Fruit fly (Drosophila melanogaster) whole organism, embryonic: ENCODE measurements around the gene Ptth.
A peak's percentile ranks its signal among the peaks of the same experiment; 100 is the strongest.

Experiments used
- Awh ChIP-seq: fragments of 200-800 bp; sonication (Bioruptor generic); IDR thresholded peaks from 2 replicates; pipeline ENCODE4, ENCODE4 v1.3.6; 2022; ENCODE audit warnings: missing biosample characterization, missing genetic modification characterization
- CG10959 ChIP-seq: fragments of 200-800 bp; sonication (Bioruptor generic); IDR thresholded peaks from 2 replicates; pipeline ENCODE4 v1.3.6; 2022; ENCODE audit warnings: missing biosample characterization, missing genetic modification characterization
- CG12071 ChIP-seq: fragments of 200-800 bp; sonication (Bioruptor generic); optimal IDR thresholded peaks from 3 replicates; lab custom pipeline; 2018; ENCODE audit warnings: missing biosample characterization, mild to moderate bottlenecking, missing genetic modification characterization
- CG12299 ChIP-seq: fragments of 200-800 bp; sonication (Bioruptor generic); optimal IDR thresholded peaks from 2 replicates; lab custom pipeline; 2018; ENCODE audit warnings: missing biosample characterization, mild to moderate bottlenecking, missing genetic modification characterization
- CG13775 ChIP-seq: fragments of 200-800 bp; sonication (Bioruptor generic); optimal IDR thresholded peaks from 3 replicates; lab custom pipeline; 2017; ENCODE audit warnings: missing biosample characterization, mild to moderate bottlenecking, missing genetic modification characterization
- CG1647 ChIP-seq: fragments of 200-800 bp; sonication (Bioruptor generic); optimal IDR thresholded peaks from 3 replicates; lab custom pipeline; 2016; ENCODE audit warnings: missing biosample characterization, missing genetic modification characterization
- CG16779 ChIP-seq: fragments of 200-800 bp; sonication (Bioruptor generic); IDR thresholded peaks from 2 replicates; pipeline ENCODE4 v1.3.6; 2022; ENCODE audit warnings: missing biosample characterization, missing genetic modification characterization
- CG17385 ChIP-seq: fragments of 200-800 bp; sonication (Bioruptor generic); optimal IDR thresholded peaks from 3 replicates; lab custom pipeline; 2018; ENCODE audit warnings: missing biosample characterization, mild to moderate bottlenecking, missing genetic modification characterization
- CG17912 ChIP-seq: fragments of 200-800 bp; sonication (Bioruptor generic); optimal IDR thresholded peaks from 2 replicates; lab custom pipeline; 2018; ENCODE audit warnings: missing biosample characterization, mild to moderate bottlenecking, missing genetic modification characterization
- CG1832 ChIP-seq: fragments of 200-800 bp; sonication (Bioruptor generic); optimal IDR thresholded peaks from 2 replicates; lab custom pipeline; 2017; ENCODE audit warnings: missing biosample characterization, mild to moderate bottlenecking, missing genetic modification characterization, inconsistent platforms
- CG2202 ChIP-seq: fragments of 200-800 bp; sonication (Bioruptor generic); optimal IDR thresholded peaks from 2 replicates; lab custom pipeline; 2018; ENCODE audit warnings: missing biosample characterization, mild to moderate bottlenecking, missing genetic modification characterization
- CG34376 ChIP-seq: fragments of 200-800 bp; sonication (Bioruptor generic); optimal IDR thresholded peaks from 2 replicates; lab custom pipeline; 2018; ENCODE audit warnings: missing biosample characterization, mild to moderate bottlenecking, missing genetic modification characterization
- CG3847 ChIP-seq: fragments of 200-800 bp; sonication (Bioruptor generic); IDR thresholded peaks from 2 replicates; pipeline ENCODE4 v1.3.6; 2022; ENCODE audit warnings: missing biosample characterization, missing genetic modification characterization
- CG6813 ChIP-seq: fragments of 200-800 bp; sonication (Bioruptor generic); optimal IDR thresholded peaks from 2 replicates; lab custom pipeline; 2017; ENCODE audit warnings: missing biosample characterization, missing genetic modification characterization, mild to moderate bottlenecking, moderate library complexity, missing genetic modification reagents
- CG7357 ChIP-seq: fragments of 200-800 bp; sonication (Bioruptor generic); IDR thresholded peaks from 3 replicates; pipeline ENCODE4 v1.3.6; 2022; ENCODE audit warnings: missing biosample characterization, missing genetic modification characterization
- CG7556 ChIP-seq: fragments of 200-800 bp; sonication (Bioruptor generic); optimal IDR thresholded peaks from 2 replicates; lab custom pipeline; 2017; ENCODE audit warnings: missing biosample characterization, mild to moderate bottlenecking, missing genetic modification characterization
- CG8765 ChIP-seq: fragments of 200-800 bp; sonication (Bioruptor generic); IDR thresholded peaks from 2 replicates; pipeline ENCODE4 v1.3.6; 2022; ENCODE audit warnings: missing biosample characterization, missing genetic modification characterization
- CG8924 ChIP-seq: fragments of 200-800 bp; optimal IDR thresholded peaks from 3 replicates; lab custom pipeline; 2019; ENCODE audit warnings: missing biosample characterization, mild to moderate bottlenecking, missing genetic modification characterization, moderate library complexity
- CG8944 ChIP-seq: fragments of 200-800 bp; sonication (Bioruptor generic); optimal IDR thresholded peaks from 3 replicates; lab custom pipeline; 2016; ENCODE audit warnings: missing biosample characterization, missing genetic modification characterization
- CG9932 ChIP-seq: fragments of 200-800 bp; sonication (Bioruptor generic); IDR thresholded peaks from 2 replicates; pipeline ENCODE4 v1.3.6; 2022; ENCODE audit warnings: missing biosample characterization, missing genetic modification characterization
- Ets65A ChIP-seq: fragments of 200-800 bp; sonication (Bioruptor generic); peaks from one replicate; lab custom pipeline; 2016; ENCODE audit warnings: missing biosample characterization, missing genetic modification characterization
- Ets97D ChIP-seq: fragments of 200-800 bp; sonication (Bioruptor generic); optimal IDR thresholded peaks from 3 replicates; lab custom pipeline; 2016; ENCODE audit warnings: missing biosample characterization, missing genetic modification characterization
- Fer1 ChIP-seq: fragments of 200-800 bp; sonication (Bioruptor generic); optimal IDR thresholded peaks from 2 replicates; lab custom pipeline; 2017; ENCODE audit warnings: missing biosample characterization, mild to moderate bottlenecking, missing genetic modification characterization
- H15 ChIP-seq: fragments of 200-800 bp; sonication (Bioruptor generic); IDR thresholded peaks from 3 replicates; pipeline ENCODE4 v1.3.6; 2022; ENCODE audit warnings: missing biosample characterization, missing genetic modification characterization
- HLH3B ChIP-seq: fragments of 200-800 bp; sonication (Bioruptor generic); IDR thresholded peaks from 2 replicates; pipeline ENCODE4 v1.3.6; 2022; ENCODE audit warnings: missing biosample characterization, missing genetic modification characterization
- HLHmδ ChIP-seq: fragments of 200-800 bp; sonication (Bioruptor generic); optimal IDR thresholded peaks from 2 replicates; lab custom pipeline; 2018; ENCODE audit warnings: missing biosample characterization, mild to moderate bottlenecking, missing genetic modification characterization, moderate library complexity
- Hr78 ChIP-seq, 2 experiments: fragments of 200-800 bp in 1 of 2; fragments of >200 bp in 1 of 2; sonication (Bioruptor generic) in 1 of 2; optimal IDR thresholded peaks; 2 replicates each; lab custom pipeline; 2017 to 2019; ENCODE audit warnings: missing biosample characterization in 2 of 2, missing genetic modification characterization in 2 of 2, mild to moderate bottlenecking in 1 of 2, moderate library complexity in 1 of 2
- Lhr ChIP-seq: fragments of 200-800 bp; sonication (Bioruptor generic); optimal IDR thresholded peaks from 3 replicates; lab custom pipeline; 2017; ENCODE audit warnings: mild to moderate bottlenecking, missing biosample characterization, missing genetic modification reagents, missing genetic modification characterization
- Neu2 ChIP-seq: fragments of 200-800 bp; sonication (Bioruptor generic); optimal IDR thresholded peaks from 3 replicates; lab custom pipeline; 2016; ENCODE audit warnings: missing biosample characterization, missing genetic modification characterization, borderline replicate concordance
- NfI ChIP-seq: fragments of 200-800 bp; sonication (Bioruptor generic); optimal IDR thresholded peaks from 3 replicates; lab custom pipeline; 2018; ENCODE audit warnings: missing biosample characterization, mild to moderate bottlenecking, missing genetic modification characterization, moderate library complexity
- Optix ChIP-seq: fragments of 200-800 bp; sonication (Bioruptor generic); IDR thresholded peaks from 3 replicates; pipeline ENCODE4 v1.3.6; 2022; ENCODE audit warnings: missing biosample characterization, missing genetic modification characterization
- Usf ChIP-seq: fragments of 200-800 bp; sonication (Bioruptor generic); optimal IDR thresholded peaks from 2 replicates; lab custom pipeline; 2017; ENCODE audit warnings: missing genotype, missing biosample characterization, missing genetic modification characterization
- Xrp1 ChIP-seq: fragments of 200-800 bp; sonication (Bioruptor generic); IDR thresholded peaks from 2 replicates; pipeline ENCODE4 v1.3.6; 2022; ENCODE audit warnings: missing biosample characterization, missing genetic modification characterization
- amos ChIP-seq: fragments of 200-800 bp; sonication (Bioruptor generic); IDR thresholded peaks from 2 replicates; pipeline ENCODE4 v1.3.6; 2022; ENCODE audit warnings: missing biosample characterization, missing genetic modification characterization; ENCODE audit not compliant: partially characterized antibody
- aop ChIP-seq: fragments of 200-800 bp; sonication (Bioruptor generic); IDR thresholded peaks from 2 replicates; pipeline ENCODE4 v1.3.6; 2022; ENCODE audit warnings: missing biosample characterization, missing genetic modification characterization
- bigmax ChIP-seq: fragments of 200-800 bp; sonication (Bioruptor generic); optimal IDR thresholded peaks from 2 replicates; lab custom pipeline; 2018; ENCODE audit warnings: missing biosample characterization, mild to moderate bottlenecking, missing genetic modification characterization
- cad ChIP-seq: fragments of >200 bp; optimal IDR thresholded peaks from 2 replicates; lab custom pipeline; 2017; ENCODE audit warnings: missing biosample characterization, missing genetic modification characterization
- chinmo ChIP-seq: fragments of 200-800 bp; sonication (Bioruptor generic); IDR thresholded peaks from 4 replicates; pipeline ENCODE4 v1.3.6; 2022; ENCODE audit warnings: missing biosample characterization, missing genetic modification characterization; ENCODE audit not compliant: partially characterized antibody
- crc ChIP-seq: fragments of 200-800 bp; sonication (Bioruptor generic); optimal IDR thresholded peaks from 2 replicates; lab custom pipeline; 2016; ENCODE audit warnings: missing biosample characterization, missing genetic modification characterization
- fd96Cb ChIP-seq: fragments of 200-800 bp; sonication (Bioruptor generic); optimal IDR thresholded peaks from 2 replicates; lab custom pipeline; 2018; ENCODE audit warnings: missing biosample characterization, mild to moderate bottlenecking, missing genetic modification characterization, moderate library complexity
- grau ChIP-seq: fragments of 200-800 bp; optimal IDR thresholded peaks from 3 replicates; lab custom pipeline; 2019; ENCODE audit warnings: missing biosample characterization, mild to moderate bottlenecking, missing genetic modification characterization, moderate library complexity
- gsb ChIP-seq: fragments of 200-800 bp; sonication (Bioruptor generic); IDR thresholded peaks from 2 replicates; pipeline ENCODE4 v1.3.6; 2022; ENCODE audit warnings: missing biosample characterization, missing genetic modification characterization
- ind ChIP-seq: fragments of 200-800 bp; sonication (Bioruptor generic); optimal IDR thresholded peaks from 3 replicates; lab custom pipeline; 2016; ENCODE audit warnings: missing biosample characterization, missing genetic modification characterization
- prd ChIP-seq, 3 experiments: fragments of >200 bp in 2 of 3; fragments of 200-800 bp in 1 of 3; sonication (Bioruptor generic) in 1 of 3; optimal IDR thresholded peaks in 2 of 3; IDR thresholded peaks in 1 of 3; 2 replicates in 2 of 3; 3 replicates in 1 of 3; pipeline versions ENCODE4 v1.3.6 to Lab custom; 2017 to 2022; ENCODE audit warnings: missing biosample characterization in 1 of 3, missing genetic modification characterization in 1 of 3
- psq ChIP-seq: fragments of 200-800 bp; sonication (Bioruptor generic); optimal IDR thresholded peaks from 2 replicates; lab custom pipeline; 2017; ENCODE audit warnings: missing biosample characterization, missing genetic modification characterization
- repo ChIP-seq: fragments of 200-800 bp; sonication (Bioruptor generic); optimal IDR thresholded peaks from 2 replicates; lab custom pipeline; 2016; ENCODE audit warnings: missing biosample characterization, missing genetic modification characterization
- run ChIP-seq: fragments of 200-800 bp; sonication (Bioruptor generic); optimal IDR thresholded peaks from 3 replicates; lab custom pipeline; 2018; ENCODE audit warnings: missing biosample characterization, mild to moderate bottlenecking, missing genetic modification characterization
- so ChIP-seq: fragments of 200-800 bp; sonication (Bioruptor generic); IDR thresholded peaks from 3 replicates; pipeline ENCODE4 v1.3.6; 2022; ENCODE audit warnings: missing biosample characterization, missing genetic modification characterization
- ttk ChIP-seq: fragments of 200-800 bp; sonication (Bioruptor generic); IDR thresholded peaks from 2 replicates; pipeline ENCODE4 v2.1.2; 2022; ENCODE audit warnings: missing biosample characterization, missing genetic modification characterization
- wdn ChIP-seq: fragments of 200-800 bp; sonication (Bioruptor generic); IDR thresholded peaks from 2 replicates; pipeline ENCODE4 v1.3.6; 2022; ENCODE audit warnings: missing biosample characterization, missing genetic modification characterization

Ptth gene

dm6 chr2L:563769-564550 is 12.7 kb downstream of the Ptth start, which contains the start of the genes uncNacbeta and CG2794 (continued):
- no peak for TF ChIP-seq Hr78 (GFP tag; optimal IDR thresholded peaks at IDR 0.05; lab: Kevin White, UChicago)
- no peak for TF ChIP-seq fd96Cb (tag; lab: Kevin White, UChicago)
- TF ChIP-seq amos: peak; percentile 74
- TF ChIP-seq ind: no peak
- no peak for TF ChIP-seq Neu2 (GFP tag; lab: Kevin White, UChicago)
- TF ChIP-seq chinmo (GFP tag; lab: Robert Waterston, UW): peak; percentile 71; the same call in 2 of the 4 replicates
- TF ChIP-seq CG2202 (tag; lab: Kevin White, UChicago): no peak
- TF ChIP-seq CG13775: no peak
- no peak for TF ChIP-seq Ets97D
- TF ChIP-seq Lhr: no peak
- TF ChIP-seq cad (GFP tag; lab: Kevin White, UChicago): no peak
- TF ChIP-seq CG6813: no peak
- TF ChIP-seq CG8924 (tag; lab: Kevin White, UChicago): no peak
- TF ChIP-seq CG1832 (GFP tag; lab: Kevin White, UChicago): no peak
- no peak for TF ChIP-seq HLH3B (GFP tag; lab: Robert Waterston, UW)
- TF ChIP-seq Usf (GFP tag; lab: Kevin White, UChicago): no peak
- no peak for TF ChIP-seq Fer1
- no peak for TF ChIP-seq gsb (GFP tag; lab: Robert Waterston, UW)
- TF ChIP-seq Awh (GFP tag; lab: Robert Waterston, UW): no peak
- TF ChIP-seq HLHmδ (GFP tag; lab: Kevin White, UChicago): no peak
- no peak for TF ChIP-seq Optix
- no peak for TF ChIP-seq CG1647 (GFP tag; lab: Kevin White, UChicago)
- TF ChIP-seq psq (GFP tag; lab: Kevin White, UChicago): no peak
- no peak for TF ChIP-seq CG7556 (GFP tag; lab: Kevin White, UChicago)
- no peak for TF ChIP-seq CG17912 (GFP tag; lab: Kevin White, UChicago)
- no peak for TF ChIP-seq prd (optimal IDR thresholded peaks at IDR 0.05; lab: Kevin White, UChicago)
- TF ChIP-seq prd (GFP tag; IDR thresholded peaks at IDR 0.05; lab: Robert Waterston, UW): 0 out of 3 replicates have a peak, but pooled peaks have one; percentile 18
- no peak for TF ChIP-seq Ets65A (GFP tag; lab: Kevin White, UChicago)
- TF ChIP-seq CG16779 (GFP tag; lab: Robert Waterston, UW): no peak
- TF ChIP-seq repo: no peak
- TF ChIP-seq Xrp1 (GFP tag; lab: Robert Waterston, UW): peak; percentile 18; the same call in 1 of the 2 replicates
- no peak for TF ChIP-seq crc
- TF ChIP-seq CG9932 (GFP tag; lab: Robert Waterston, UW): peak; percentile 55; the same call in 1 of the 2 replicates
- TF ChIP-seq CG12299 (tag; lab: Kevin White, UChicago): no peak
- TF ChIP-seq CG8765: no peak
- TF ChIP-seq wdn: 0 out of 2 replicates have a peak, but pooled peaks have one; percentile 18
- no peak for TF ChIP-seq so (GFP tag; lab: Robert Waterston, UW)
- TF ChIP-seq aop: no peak
- TF ChIP-seq run (tag; lab: Kevin White, UChicago): no peak
- no peak for TF ChIP-seq H15 (GFP tag; lab: Robert Waterston, UW)
- no peak for TF ChIP-seq ttk (GFP tag; lab: Robert Waterston, UW)
- no peak for TF ChIP-seq CG34376 (GFP tag; lab: Kevin White, UChicago)
- TF ChIP-seq CG3847 (GFP tag; lab: Robert Waterston, UW): no peak
- TF ChIP-seq CG17385 (GFP tag; lab: Kevin White, UChicago): no peak
- TF ChIP-seq CG12071 (GFP tag; lab: Kevin White, UChicago): no peak
- TF ChIP-seq grau (tag; lab: Kevin White, UChicago): no peak
- no peak for TF ChIP-seq NfI (GFP tag; lab: Kevin White, UChicago)
- no peak for TF ChIP-seq CG8944 (GFP tag; lab: Kevin White, UChicago)
- no peak for TF ChIP-seq CG10959 (GFP tag; lab: Robert Waterston, UW)
- no peak for TF ChIP-seq CG7357 (GFP tag; lab: Robert Waterston, UW)
- peak; percentile 89 for TF ChIP-seq bigmax (GFP tag; lab: Kevin White, UChicago)
